Worm (Caenorhabditis elegans) whole organism, L4/young adult: ENCODE data around the gene eas-1.

Source experiments
- dao-5 ChIP-seq: sonication (generic microtip); optimal IDR thresholded peaks from 2 replicates; lab custom pipeline; 2016; ENCODE audit warnings: missing genotype, missing genetic modification characterization, moderate library complexity, missing compliant biosample characterization
- him-1 ChIP-seq: sonication (generic microtip); optimal IDR thresholded peaks from 2 replicates; lab custom pipeline; 2016; ENCODE audit warnings: missing genotype, missing genetic modification reagents, missing genetic modification characterization, missing compliant biosample characterization

DNA sequence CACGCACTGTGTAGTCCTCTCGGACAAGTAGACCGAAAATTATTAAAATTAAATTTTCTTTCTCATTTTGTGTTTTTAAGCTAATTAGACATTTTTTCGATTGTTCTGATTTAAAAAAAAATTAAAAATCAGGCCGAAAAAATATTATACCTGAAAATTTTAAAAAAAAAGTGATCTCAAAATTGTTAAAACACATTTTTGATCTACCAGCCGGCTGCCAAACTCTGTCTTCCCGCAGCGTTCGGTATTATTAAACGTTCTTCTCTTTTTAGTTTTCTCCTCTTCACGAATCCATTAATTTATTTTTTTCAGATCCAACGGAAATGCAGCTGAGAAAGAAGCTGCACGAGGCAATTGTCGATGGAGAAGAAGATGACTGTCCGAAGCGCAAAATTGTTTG lies 12.9 kb downstream of the eas-1 start, which contains the start of gene C27D9.1:
- TF ChIP-seq him-1 (tag; lab: Kevin White, UChicago) = no peak
- TF ChIP-seq dao-5 (tag; lab: Kevin White, UChicago) = no peak
